Worm (Caenorhabditis elegans) whole organism, young adult: ENCODE data around the gene paqr-3.

Source experiments
- B0336.3 ChIP-seq: fragments of 200-800 bp; sonication (Bioruptor generic); IDR thresholded peaks from 2 replicates; pipeline ENCODE4 v1.3.6; 2022; ENCODE audit warnings: missing genetic modification characterization, missing compliant biosample characterization
- C06A6.2 ChIP-seq: fragments of 200-800 bp; sonication (Bioruptor generic); conservative IDR thresholded peaks from 2 replicates; pipeline ENCODE4 v1.3.6; 2022; ENCODE audit warnings: missing genetic modification characterization, missing compliant biosample characterization
- F49E8.2 ChIP-seq: sonication (generic microtip); optimal IDR thresholded peaks from 3 replicates; lab custom pipeline; 2017; ENCODE audit warnings: missing genetic modification characterization, mild to moderate bottlenecking, missing compliant biosample characterization, antibody characterized with exemption, moderate library complexity; ENCODE audit not compliant: insufficient read depth
- T07F8.4 ChIP-seq: sonication (generic microtip); optimal IDR thresholded peaks from 2 replicates; lab custom pipeline; 2016; ENCODE audit warnings: mild to moderate bottlenecking, missing genetic modification characterization, moderate library complexity, missing compliant biosample characterization
- akir-1 ChIP-seq: fragments of 200-800 bp; sonication (Bioruptor generic); optimal IDR thresholded peaks from 2 replicates; lab custom pipeline; 2018; ENCODE audit warnings: mild to moderate bottlenecking, missing genetic modification characterization, moderate library complexity, missing compliant biosample characterization
- attf-5 ChIP-seq: fragments of 200-800 bp; sonication (Bioruptor generic); optimal IDR thresholded peaks from 2 replicates; lab custom pipeline; 2018; ENCODE audit warnings: mild to moderate bottlenecking, missing genetic modification characterization, missing compliant biosample characterization
- attf-6 ChIP-seq: fragments of 200-800 bp; sonication (Bioruptor generic); IDR thresholded peaks from 2 replicates; pipeline ENCODE4 v1.3.6; 2022; ENCODE audit warnings: missing genetic modification reagents, missing genetic modification characterization, missing compliant biosample characterization
- ceh-58 ChIP-seq: fragments of 200-800 bp; sonication (Bioruptor generic); IDR thresholded peaks from 2 replicates; pipeline ENCODE4 v1.3.6; 2022; ENCODE audit warnings: missing genetic modification characterization, missing compliant biosample characterization
- dpff-1 ChIP-seq: sonication (generic microtip); optimal IDR thresholded peaks from 2 replicates; lab custom pipeline; 2017; ENCODE audit warnings: mild to moderate bottlenecking, missing genetic modification characterization, missing compliant biosample characterization
- dpl-1 ChIP-seq: fragments of 150-350 bp; optimal IDR thresholded peaks from 2 replicates; lab custom pipeline; 2014; ENCODE audit warnings: missing biosample characterization, missing genetic modification reagents, missing genetic modification characterization
- egrh-3 ChIP-seq: fragments of 200-800 bp; sonication (Bioruptor generic); IDR thresholded peaks from 2 replicates; pipeline ENCODE4 v1.3.6; 2022; ENCODE audit warnings: missing genetic modification reagents, missing genetic modification characterization, missing compliant biosample characterization
- gei-17 ChIP-seq: fragments of 200-800 bp; sonication (Bioruptor generic); optimal IDR thresholded peaks from 2 replicates; lab custom pipeline; 2018; ENCODE audit warnings: mild to moderate bottlenecking, missing genetic modification characterization, missing compliant biosample characterization
- him-1 ChIP-seq: sonication (generic microtip); optimal IDR thresholded peaks from 2 replicates; lab custom pipeline; 2016; ENCODE audit warnings: missing genotype, missing genetic modification reagents, missing genetic modification characterization, missing compliant biosample characterization
- hlh-12 ChIP-seq: sonication (generic microtip); optimal IDR thresholded peaks from 2 replicates; lab custom pipeline; 2016; ENCODE audit warnings: missing genetic modification characterization, missing compliant biosample characterization
- hlh-26 ChIP-seq: fragments of 200-800 bp; sonication (Bioruptor generic); conservative IDR thresholded peaks from 2 replicates; pipeline ENCODE4 v1.3.6; 2022; ENCODE audit warnings: missing genetic modification reagents, missing genetic modification characterization, missing compliant biosample characterization
- hsf-1 ChIP-seq: fragments of 200-800 bp; sonication (Bioruptor generic); IDR thresholded peaks from 2 replicates; pipeline ENCODE4 v1.3.6; 2022; ENCODE audit warnings: missing genetic modification reagents, missing genetic modification characterization, missing compliant biosample characterization
- let-526 ChIP-seq: fragments of 200-800 bp; sonication (Bioruptor generic); IDR thresholded peaks from 2 replicates; pipeline ENCODE4 v1.3.6; 2022; ENCODE audit warnings: missing genetic modification reagents, missing genetic modification characterization, missing compliant biosample characterization
- madf-10 ChIP-seq: sonication (generic microtip); optimal IDR thresholded peaks from 2 replicates; lab custom pipeline; 2016; ENCODE audit warnings: mild to moderate bottlenecking, missing genetic modification characterization, missing compliant biosample characterization
- madf-6 ChIP-seq: fragments of 200-800 bp; sonication (Bioruptor generic); IDR thresholded peaks from 2 replicates; pipeline ENCODE4 v1.3.6; 2022; ENCODE audit warnings: missing genetic modification reagents, missing genetic modification characterization, missing compliant biosample characterization
- mcd-1 ChIP-seq: fragments of 200-800 bp; sonication (Bioruptor generic); IDR thresholded peaks from 2 replicates; pipeline ENCODE4 v1.3.6; 2022; ENCODE audit warnings: missing genetic modification reagents, missing genetic modification characterization, missing compliant biosample characterization
- nfya-1 ChIP-seq: sonication (generic microtip); optimal IDR thresholded peaks from 2 replicates; lab custom pipeline; 2017; ENCODE audit warnings: antibody characterized with exemption, missing compliant biosample characterization, missing genetic modification characterization, borderline replicate concordance; ENCODE audit not compliant: insufficient read depth
- pha-4 ChIP-seq: fragments of 150-350 bp; sonication (generic microtip); optimal IDR thresholded peaks from 2 replicates; lab custom pipeline; 2014; ENCODE audit warnings: missing biosample characterization, missing genetic modification reagents, missing genetic modification characterization
- snpc-1.1 ChIP-seq: sonication (generic microtip); optimal IDR thresholded peaks from 2 replicates; lab custom pipeline; 2017; ENCODE audit warnings: missing genetic modification characterization, mild to moderate bottlenecking, missing compliant biosample characterization, antibody characterized with exemption, moderate library complexity, missing genotype, missing genetic modification reagents; ENCODE audit not compliant: insufficient read depth
- snpc-1.3 ChIP-seq: sonication (generic microtip); optimal IDR thresholded peaks from 2 replicates; lab custom pipeline; 2017; ENCODE audit warnings: missing genetic modification characterization, mild to moderate bottlenecking, missing compliant biosample characterization, antibody characterized with exemption, moderate library complexity, missing genotype, missing genetic modification reagents; ENCODE audit not compliant: insufficient read depth
- snpc-3.4 ChIP-seq: sonication (generic microtip); optimal IDR thresholded peaks from 2 replicates; lab custom pipeline; 2017; ENCODE audit warnings: missing genetic modification characterization, mild to moderate bottlenecking, missing compliant biosample characterization, antibody characterized with exemption, moderate library complexity, missing genotype, missing genetic modification reagents
- snpc-4 ChIP-seq, 5 experiments: fragments of 150-350 bp in 1 of 5; sonication (generic microtip) in 4 of 5; optimal IDR thresholded peaks; 2 replicates each; lab custom pipeline; 2014 to 2018; ENCODE audit warnings: missing genetic modification characterization in 5 of 5, missing biosample characterization in 3 of 5, antibody characterized with exemption in 2 of 5, mild to moderate bottlenecking in 2 of 5, missing compliant biosample characterization in 2 of 5, missing genotype in 2 of 5, moderate library complexity in 2 of 5, missing genetic modification reagents in 1 of 5
- somi-1 ChIP-seq: fragments of 200-800 bp; sonication (Bioruptor generic); optimal IDR thresholded peaks from 2 replicates; lab custom pipeline; 2018; ENCODE audit warnings: mild to moderate bottlenecking, missing genetic modification characterization, missing compliant biosample characterization
- unc-62 ChIP-seq: fragments of 150-350 bp; optimal IDR thresholded peaks from 2 replicates; lab custom pipeline; 2014; ENCODE audit warnings: missing biosample characterization, missing genetic modification reagents, missing genetic modification characterization
- zim-3 ChIP-seq: sonication (generic microtip); optimal IDR thresholded peaks from 2 replicates; lab custom pipeline; 2017; ENCODE audit warnings: mild to moderate bottlenecking, missing genetic modification characterization, moderate library complexity, missing compliant biosample characterization
- ztf-28 ChIP-seq: fragments of 200-800 bp; sonication (Bioruptor generic); IDR thresholded peaks from 2 replicates; pipeline ENCODE4 v1.3.6; 2022; ENCODE audit warnings: missing genetic modification reagents, missing genetic modification characterization, missing compliant biosample characterization

Gene paqr-3

ce11 chrIV:14387766-14388553 lies 4.5 kb upstream of the paqr-3 start (continued):
- TF ChIP-seq ceh-58, result no peak
- TF ChIP-seq, all 124 proteins: peak for 7

- TF ChIP-seq madf-6 (GFP tag; lab: Robert Waterston, UW) (no peak), snpc-4 (GFP tag; optimal IDR thresholded peaks at IDR 0.05; lab: Kevin White, UChicago) (no peak), snpc-4 (tag; optimal IDR thresholded peaks at IDR 0.05; lab: Kevin White, UChicago) (peak in 2 of 4 experiments; percentile 9 to 30), him-1 (no peak)
These were observed 1.7 kb upstream of the paqr-3 start for ce11 chrIV:14385140-14385539.

- TF ChIP-seq C06A6.2 (GFP tag; lab: Robert Waterston, UW) (no peak), akir-1 (no peak), snpc-3.4 (tag; lab: Kevin White, UChicago) (no peak), pha-4 (tag; lab: Kevin White, UChicago) (no peak)
These were observed 711 bp upstream of the paqr-3 start for ce11 chrIV:14384194-14384593.

ce11 chrIV:14379191-14379590 lies 4.3 kb downstream of the paqr-3 start:
- no peak for TF ChIP-seq unc-62 (GFP tag; lab: Kevin White, UChicago)
- TF ChIP-seq nfya-1 (tag; lab: Kevin White, UChicago), result no peak
- TF ChIP-seq zim-3 (tag; lab: Kevin White, UChicago), result no peak
- no peak for TF ChIP-seq mcd-1 (GFP tag; lab: Robert Waterston, UW)
- TF ChIP-seq hlh-12 (tag; lab: Kevin White, UChicago), result no peak
- TF ChIP-seq snpc-1.3 (tag; lab: Kevin White, UChicago), result no peak
- no peak for TF ChIP-seq ztf-28 (GFP tag; lab: Robert Waterston, UW)

ce11 chrIV:14377850-14378249 lies 5.6 kb downstream of the paqr-3 start:
- TF ChIP-seq hsf-1 (GFP tag; lab: Robert Waterston, UW) (no peak), let-526 (GFP tag; lab: Robert Waterston, UW) (no peak), hlh-12 (tag; lab: Kevin White, UChicago) (no peak), gei-17 (GFP tag; lab: Kevin White, UChicago) (no peak), hlh-26 (GFP tag; lab: Robert Waterston, UW) (no peak), F49E8.2 (tag; lab: Kevin White, UChicago) (no peak), him-1 (no peak), somi-1 (GFP tag; lab: Kevin White, UChicago) (no peak), egrh-3 (no peak), attf-5 (no peak)

- TF ChIP-seq T07F8.4 (no peak), snpc-1.1 (tag; lab: Kevin White, UChicago) (peak; percentile 75), dpl-1 (no peak), madf-10 (tag; lab: Kevin White, UChicago) (no peak), B0336.3 (no peak), attf-6 (GFP tag; lab: Robert Waterston, UW) (peak; percentile 91), snpc-4 (GFP tag; optimal IDR thresholded peaks at IDR 0.05; lab: Kevin White, UChicago) (peak; percentile 48), snpc-4 (tag; optimal IDR thresholded peaks at IDR 0.05; lab: Kevin White, UChicago) (peak; percentile 71 to 95 (median 85)), dpff-1 (no peak)
These were observed 6.1 kb downstream of the paqr-3 start for ce11 chrIV:14377267-14377814.
